Fruit fly (Drosophila melanogaster) whole organism, larva: ENCODE data around the gene Alp9.

Source experiments
- noc ChIP-seq: fragments of 200-800 bp; sonication (Bioruptor generic); optimal IDR thresholded peaks from 3 replicates; lab custom pipeline; 2019; ENCODE audit warnings: missing biosample characterization, mild to moderate bottlenecking, missing genetic modification characterization, moderate library complexity

Alp9 gene

dm6 chr3L:5611732-5612250 is 16.4 kb downstream of the Alp9 start:
- TF ChIP-seq noc (tag; lab: Kevin White, UChicago), result peak; percentile 76

dm6 chr3L:5615744-5616143 is 20.4 kb downstream of the Alp9 start:
- TF ChIP-seq noc (tag; lab: Kevin White, UChicago), result no peak

dm6 chr3L:5616472-5616871 is 21.1 kb downstream of the Alp9 start:
- no peak for TF ChIP-seq noc (tag; lab: Kevin White, UChicago)

- no peak for TF ChIP-seq noc (tag; lab: Kevin White, UChicago)
Observed at dm6 chr3L:5617395-5617794, 22.1 kb downstream of the Alp9 start.

- TF ChIP-seq noc (tag; lab: Kevin White, UChicago), result no peak
Observed at dm6 chr3L:5618697-5619096, 23.4 kb downstream of the Alp9 start.

- no peak for TF ChIP-seq noc (tag; lab: Kevin White, UChicago)
Observed at dm6 chr3L:5621506-5621905, 26.2 kb downstream of the Alp9 start.

- TF ChIP-seq noc (tag; lab: Kevin White, UChicago), result no peak
Observed at dm6 chr3L:5621908-5622307, 26.6 kb downstream of the Alp9 start.

dm6 chr3L:5623296-5623695 is 28.0 kb downstream of the Alp9 start:
- TF ChIP-seq noc (tag; lab: Kevin White, UChicago), result no peak

dm6 chr3L:5625121-5625667 is 29.9 kb downstream of the Alp9 start:
- TF ChIP-seq noc (tag; lab: Kevin White, UChicago), result no peak

- TF ChIP-seq noc (tag; lab: Kevin White, UChicago), result peak; percentile 28
Observed at dm6 chr3L:5626465-5626864, 31.1 kb downstream of the Alp9 start.

- no peak for TF ChIP-seq noc (tag; lab: Kevin White, UChicago)
Observed at dm6 chr3L:5627816-5628215, 32.5 kb downstream of the Alp9 start.

dm6 chr3L:5630176-5630583 is 34.8 kb downstream of the Alp9 start:
- TF ChIP-seq noc (tag; lab: Kevin White, UChicago), result no peak

- TF ChIP-seq noc (tag; lab: Kevin White, UChicago), result no peak
Observed at dm6 chr3L:5630608-5631080, 35.3 kb downstream of the Alp9 start, which contains the start of gene Blimp-1. TSS of gene Blimp-1 (plus strand) at chr3L:5630983.

dm6 chr3L:5631917-5632316 is 36.6 kb downstream of the Alp9 start:
- no peak for TF ChIP-seq noc (tag; lab: Kevin White, UChicago)

dm6 chr3L:5633247-5634187 is 38.2 kb downstream of the Alp9 start:
- no peak for TF ChIP-seq noc (tag; lab: Kevin White, UChicago)

- TF ChIP-seq noc (tag; lab: Kevin White, UChicago), result no peak
Observed at dm6 chr3L:5634188-5634894, 39.0 kb downstream of the Alp9 start.
